Worm (Caenorhabditis elegans): ENCODE measurements around the gene kin-19.

- TF ChIP-seq nhr-237 (tag; optimal IDR thresholded peaks at IDR 0.05), result no peak
- TF ChIP-seq nhr-11 (tag; optimal IDR thresholded peaks at IDR 0.05), result no peak
- TF ChIP-seq fkh-10 (GFP tag; optimal IDR thresholded peaks at IDR 0.05), result no peak
Observed at ce11 chrIII:4063724-4064123, 22.7 kb downstream of the kin-19 start.

Data from whole organism, L4 larva.